Fruit fly (Drosophila melanogaster) whole organism, embryonic: ENCODE results near the gene Fas2.

Experiments
- Adf1 ChIP-seq: fragments of 200-800 bp; sonication (Bioruptor generic); IDR thresholded peaks from 2 replicates; pipeline ENCODE4 v1.3.6; 2022; ENCODE audit warnings: missing biosample characterization, missing genetic modification characterization
- B-H1 ChIP-seq: fragments of 200-800 bp; sonication (Bioruptor generic); IDR thresholded peaks from 3 replicates; pipeline ENCODE4 v1.3.6; 2022; ENCODE audit warnings: missing biosample characterization, missing genetic modification characterization
- Bdp1 ChIP-seq: fragments of 200-800 bp; sonication (Bioruptor generic); optimal IDR thresholded peaks from 3 replicates; lab custom pipeline; 2016; ENCODE audit warnings: missing biosample characterization, missing genetic modification characterization
- CG10366 ChIP-seq: fragments of 200-800 bp; sonication (Bioruptor generic); IDR thresholded peaks from 2 replicates; pipeline ENCODE4 v1.3.6; 2022; ENCODE audit warnings: missing biosample characterization, missing genetic modification characterization
- CG11456 ChIP-seq: fragments of 200-800 bp; sonication (Bioruptor generic); IDR thresholded peaks from 3 replicates; pipeline ENCODE4 v1.3.6; 2022; ENCODE audit warnings: missing biosample characterization, missing genetic modification characterization
- CG13424 ChIP-seq: fragments of 200-800 bp; sonication (Bioruptor generic); optimal IDR thresholded peaks from 2 replicates; lab custom pipeline; 2019; ENCODE audit warnings: missing biosample characterization, mild to moderate bottlenecking, missing genetic modification characterization, moderate library complexity
- CG14965 ChIP-seq: fragments of 200-800 bp; sonication (Bioruptor generic); optimal IDR thresholded peaks from 2 replicates; lab custom pipeline; 2016; ENCODE audit warnings: missing biosample characterization, missing genetic modification characterization, borderline replicate concordance
- CG17328 ChIP-seq: fragments of 200-800 bp; sonication (Bioruptor generic); IDR thresholded peaks from 2 replicates; pipeline ENCODE4 v1.3.6; 2022; ENCODE audit warnings: missing biosample characterization, missing genetic modification characterization
- CG2889 ChIP-seq: fragments of 200-800 bp; sonication (Bioruptor generic); IDR thresholded peaks from 3 replicates; pipeline ENCODE4 v1.3.6; 2022; ENCODE audit warnings: missing biosample characterization, missing genetic modification characterization
- CG32532 ChIP-seq: fragments of 200-800 bp; sonication (Bioruptor generic); IDR thresholded peaks from 2 replicates; pipeline ENCODE4 v1.3.6; 2022; ENCODE audit warnings: missing biosample characterization, missing genetic modification characterization
- CG34422 ChIP-seq: fragments of 200-800 bp; sonication (Bioruptor generic); IDR thresholded peaks from 3 replicates; pipeline ENCODE4 v1.3.6; 2022; ENCODE audit warnings: missing biosample characterization, missing genetic modification characterization
- CG4282 ChIP-seq: fragments of 200-800 bp; sonication (Bioruptor generic); optimal IDR thresholded peaks from 2 replicates; lab custom pipeline; 2016; ENCODE audit warnings: missing biosample characterization, missing genetic modification characterization
- CG43689 ChIP-seq: fragments of 200-800 bp; sonication (Bioruptor generic); IDR thresholded peaks from 2 replicates; pipeline ENCODE4 v1.3.6; 2022; ENCODE audit warnings: missing biosample characterization, missing genetic modification characterization
- CG4707 ChIP-seq: fragments of 200-800 bp; sonication (Bioruptor generic); optimal IDR thresholded peaks from 2 replicates; lab custom pipeline; 2018; ENCODE audit warnings: missing biosample characterization, mild to moderate bottlenecking, missing genetic modification characterization, moderate library complexity
- CG5180 ChIP-seq: fragments of 200-800 bp; sonication (Bioruptor generic); optimal IDR thresholded peaks from 3 replicates; lab custom pipeline; 2017; ENCODE audit warnings: missing biosample characterization, missing genetic modification characterization, mild to moderate bottlenecking, moderate library complexity, missing genetic modification reagents
- CG6254 ChIP-seq: fragments of 200-800 bp; sonication (Bioruptor generic); optimal IDR thresholded peaks from 3 replicates; lab custom pipeline; 2017; ENCODE audit warnings: mild to moderate bottlenecking, missing biosample characterization, missing genetic modification reagents, missing genetic modification characterization
- CG6654 ChIP-seq: fragments of 200-800 bp; sonication (Bioruptor generic); optimal IDR thresholded peaks from 2 replicates; lab custom pipeline; 2017; ENCODE audit warnings: missing biosample characterization, mild to moderate bottlenecking, missing genetic modification characterization
- CG6689 ChIP-seq: fragments of 200-800 bp; sonication (Bioruptor generic); IDR thresholded peaks from 2 replicates; pipeline ENCODE4 v1.3.6; 2022; ENCODE audit warnings: missing biosample characterization, missing genetic modification characterization
- CG7372 ChIP-seq: fragments of 200-800 bp; sonication (Bioruptor generic); IDR thresholded peaks from 2 replicates; pipeline ENCODE4 v1.3.6; 2022; ENCODE audit warnings: missing biosample characterization, missing genetic modification characterization
- CG8944 ChIP-seq: fragments of 200-800 bp; sonication (Bioruptor generic); optimal IDR thresholded peaks from 3 replicates; lab custom pipeline; 2016; ENCODE audit warnings: missing biosample characterization, missing genetic modification characterization
- CG9932 ChIP-seq: fragments of 200-800 bp; sonication (Bioruptor generic); IDR thresholded peaks from 2 replicates; pipeline ENCODE4 v1.3.6; 2022; ENCODE audit warnings: missing biosample characterization, missing genetic modification characterization
- D19B ChIP-seq: fragments of 200-800 bp; sonication (Bioruptor generic); optimal IDR thresholded peaks from 2 replicates; lab custom pipeline; 2017; ENCODE audit warnings: missing biosample characterization, mild to moderate bottlenecking, missing genetic modification characterization
- Doc2 ChIP-seq: fragments of 200-800 bp; sonication (Bioruptor generic); IDR thresholded peaks from 2 replicates; pipeline ENCODE4 v1.3.6; 2022; ENCODE audit warnings: missing biosample characterization, missing genetic modification characterization
- Gug ChIP-seq: fragments of 200-800 bp; sonication (Bioruptor generic); IDR thresholded peaks from 4 replicates; pipeline ENCODE4 v1.3.6; 2022; ENCODE audit warnings: missing biosample characterization, missing genetic modification characterization
- Lim3 ChIP-seq: fragments of 200-800 bp; sonication (Bioruptor generic); IDR thresholded peaks from 2 replicates; pipeline ENCODE4 v1.3.6; 2022; ENCODE audit warnings: missing biosample characterization, missing genetic modification characterization
- MTF-1 ChIP-seq: fragments of 200-800 bp; sonication (Bioruptor generic); optimal IDR thresholded peaks from 2 replicates; lab custom pipeline; 2018; ENCODE audit warnings: missing biosample characterization, mild to moderate bottlenecking, missing genetic modification characterization, borderline replicate concordance
- Max ChIP-seq: fragments of 200-800 bp; sonication (Bioruptor generic); optimal IDR thresholded peaks from 2 replicates; lab custom pipeline; 2016; ENCODE audit warnings: missing biosample characterization, mild to moderate bottlenecking, missing genetic modification characterization
- Oaz ChIP-seq: fragments of 200-800 bp; sonication (Bioruptor generic); IDR thresholded peaks from 2 replicates; pipeline ENCODE4 v1.3.6; 2022; ENCODE audit warnings: missing biosample characterization, missing genetic modification characterization
- Scr ChIP-seq: fragments of 200-800 bp; sonication (Bioruptor generic); IDR thresholded peaks from 2 replicates; pipeline ENCODE4 v1.3.6; 2022; ENCODE audit warnings: missing biosample characterization, missing genetic modification characterization; ENCODE audit not compliant: partially characterized antibody
- al ChIP-seq: fragments of 200-800 bp; sonication (Bioruptor generic); IDR thresholded peaks from 2 replicates; pipeline ENCODE4 v1.3.6; 2022; ENCODE audit warnings: missing biosample characterization, missing genetic modification characterization
- ash1 ChIP-seq: fragments of 200-800 bp; sonication (Bioruptor generic); optimal IDR thresholded peaks from 2 replicates; lab custom pipeline; 2018; ENCODE audit warnings: missing biosample characterization, mild to moderate bottlenecking, missing genetic modification characterization
- ato ChIP-seq: fragments of 200-800 bp; sonication (Bioruptor generic); IDR thresholded peaks from 2 replicates; pipeline ENCODE4 v1.3.6; 2022; ENCODE audit warnings: missing biosample characterization, missing genetic modification characterization; ENCODE audit not compliant: partially characterized antibody
- bab2 ChIP-seq: fragments of 200-800 bp; sonication (Bioruptor generic); optimal IDR thresholded peaks from 2 replicates; lab custom pipeline; 2016; ENCODE audit warnings: missing biosample characterization, missing genetic modification characterization
- bcd ChIP-seq: fragments of 200-800 bp; sonication (Bioruptor generic); optimal IDR thresholded peaks from 2 replicates; lab custom pipeline; 2017; ENCODE audit warnings: missing biosample characterization, mild to moderate bottlenecking, missing genetic modification characterization
- bowl ChIP-seq: fragments of 200-800 bp; sonication (Bioruptor generic); IDR thresholded peaks from 2 replicates; pipeline ENCODE4 v1.3.6; 2022; ENCODE audit warnings: missing biosample characterization, missing genetic modification characterization
- chinmo ChIP-seq: fragments of 200-800 bp; sonication (Bioruptor generic); IDR thresholded peaks from 4 replicates; pipeline ENCODE4 v1.3.6; 2022; ENCODE audit warnings: missing biosample characterization, missing genetic modification characterization; ENCODE audit not compliant: partially characterized antibody
- chm ChIP-seq: fragments of 200-800 bp; sonication (Bioruptor generic); IDR thresholded peaks from 2 replicates; pipeline ENCODE4 v1.3.6; 2022; ENCODE audit warnings: missing biosample characterization, missing genetic modification characterization
- dimm ChIP-seq: fragments of 200-800 bp; sonication (Bioruptor generic); IDR thresholded peaks from 2 replicates; pipeline ENCODE4 v1.3.6; 2022; ENCODE audit warnings: missing biosample characterization, missing genetic modification characterization
- emc ChIP-seq: fragments of 200-800 bp; sonication (Bioruptor generic); optimal IDR thresholded peaks from 2 replicates; lab custom pipeline; 2016; ENCODE audit warnings: missing biosample characterization, missing genetic modification characterization
- gcm ChIP-seq: fragments of 200-800 bp; sonication (Bioruptor generic); optimal IDR thresholded peaks from 2 replicates; lab custom pipeline; 2019; ENCODE audit warnings: missing biosample characterization, mild to moderate bottlenecking, missing genetic modification characterization, moderate library complexity
- klu ChIP-seq: fragments of 200-800 bp; sonication (Bioruptor generic); IDR thresholded peaks from 2 replicates; pipeline ENCODE4 v1.3.6; 2022; ENCODE audit warnings: missing biosample characterization, missing genetic modification characterization
- nmo ChIP-seq: fragments of 200-800 bp; sonication (Bioruptor generic); optimal IDR thresholded peaks from 2 replicates; lab custom pipeline; 2018; ENCODE audit warnings: missing biosample characterization, mild to moderate bottlenecking, missing genetic modification characterization, moderate library complexity
- repo ChIP-seq: fragments of 200-800 bp; sonication (Bioruptor generic); optimal IDR thresholded peaks from 2 replicates; lab custom pipeline; 2016; ENCODE audit warnings: missing biosample characterization, missing genetic modification characterization
- sc ChIP-seq, 3 experiments: fragments of >200 bp in 2 of 3; fragments of 200-800 bp in 1 of 3; sonication (Bioruptor generic) in 1 of 3; optimal IDR thresholded peaks; 2 replicates in 2 of 3; 3 replicates in 1 of 3; lab custom pipeline; 2017; ENCODE audit warnings: mild to moderate bottlenecking in 1 of 3, missing biosample characterization in 1 of 3, missing genetic modification characterization in 1 of 3, missing genetic modification reagents in 1 of 3
- sisA ChIP-seq: fragments of 200-800 bp; sonication (Bioruptor generic); IDR thresholded peaks from 2 replicates; pipeline ENCODE4 v1.3.6; 2022; ENCODE audit warnings: missing biosample characterization, missing genetic modification characterization
- slou ChIP-seq: fragments of 200-800 bp; sonication (Bioruptor generic); optimal IDR thresholded peaks from 3 replicates; lab custom pipeline; 2016; ENCODE audit warnings: missing biosample characterization, missing genetic modification characterization
- slp2 ChIP-seq: fragments of 200-800 bp; sonication (Bioruptor generic); optimal IDR thresholded peaks from 2 replicates; lab custom pipeline; 2016; ENCODE audit warnings: missing biosample characterization, missing genetic modification characterization
- sqz ChIP-seq: fragments of 200-800 bp; sonication (Bioruptor generic); optimal IDR thresholded peaks from 3 replicates; lab custom pipeline; 2018; ENCODE audit warnings: missing biosample characterization, mild to moderate bottlenecking, missing genetic modification characterization
- sr ChIP-seq: fragments of 200-800 bp; sonication (Bioruptor generic); IDR thresholded peaks from 3 replicates; pipeline ENCODE4 v1.3.6; 2022; ENCODE audit warnings: missing biosample characterization, missing genetic modification characterization
- wor ChIP-seq: fragments of 200-800 bp; sonication (Bioruptor generic); IDR thresholded peaks from 2 replicates; pipeline ENCODE4 v1.3.6; 2022; ENCODE audit warnings: missing biosample characterization, missing genetic modification characterization
- zfh1 ChIP-seq: fragments of 200-800 bp; sonication (Bioruptor generic); IDR thresholded peaks from 3 replicates; pipeline ENCODE4 v1.3.6; 2022; ENCODE audit warnings: missing biosample characterization, missing genetic modification characterization

The Fas2 gene

dm6 chrX:4105830-4106233 lies 100.1 kb downstream of the Fas2 start, which contains the start of gene cib (continued):
- TF ChIP-seq bcd (GFP tag; lab: Kevin White, UChicago) (peak; percentile 8), klu (GFP tag; lab: Robert Waterston, UW) (no peak), CG6254 (no peak), sqz (GFP tag; lab: Kevin White, UChicago) (no peak), Gug (GFP tag; lab: Robert Waterston, UW) (peak; percentile 19; the same call in 1 of the 4 replicates), Lim3 (GFP tag; lab: Robert Waterston, UW) (no peak), wor (GFP tag; lab: Robert Waterston, UW) (no peak), dimm (GFP tag; lab: Robert Waterston, UW) (no peak), sisA (no peak), CG8944 (GFP tag; lab: Kevin White, UChicago) (peak; percentile 15), chinmo (GFP tag; lab: Robert Waterston, UW) (no peak; the same call in 2 of the 4 replicates), chm (GFP tag; lab: Robert Waterston, UW) (peak; percentile 56; the same call in 1 of the 2 replicates), ash1 (GFP tag; lab: Kevin White, UChicago) (no peak), CG9932 (peak; percentile 54), CG7372 (GFP tag; lab: Robert Waterston, UW) (no peak), slou (GFP tag; lab: Kevin White, UChicago) (no peak), CG4282 (GFP tag; lab: Kevin White, UChicago) (peak; percentile 13), gcm (GFP tag; lab: Kevin White, UChicago) (peak; percentile 48), B-H1 (no peak; the same call in 2 of the 3 replicates), sc (optimal IDR thresholded peaks at IDR 0.05; lab: Kevin White, UChicago) (no peak), sc (GFP tag; optimal IDR thresholded peaks at IDR 0.05; lab: Kevin White, UChicago) (no peak), ato (GFP tag; lab: Robert Waterston, UW) (peak; percentile 81; the same call in 1 of the 2 replicates), CG17328 (GFP tag; lab: Robert Waterston, UW) (no peak), nmo (peak; percentile 51), Bdp1 (GFP tag; lab: Kevin White, UChicago) (no peak), CG10366 (peak; percentile 22; the same call in 1 of the 2 replicates), CG2889 (no peak), slp2 (no peak), CG6654 (no peak), Max (GFP tag; lab: Kevin White, UChicago) (peak; percentile 51), D19B (no peak), sr (GFP tag; lab: Robert Waterston, UW) (0 out of 3 replicates have a peak, but pooled peaks have one; percentile 19), Adf1 (GFP tag; lab: Robert Waterston, UW) (peak; percentile 37; the same call in 1 of the 2 replicates), CG11456 (GFP tag; lab: Robert Waterston, UW) (0 out of 3 replicates have a peak, but pooled peaks have one; percentile 34), zfh1 (no peak), CG13424 (tag; lab: Kevin White, UChicago) (peak; percentile 13), CG14965 (GFP tag; lab: Kevin White, UChicago) (no peak), bab2 (no peak), bowl (GFP tag; lab: Robert Waterston, UW) (no peak), Oaz (GFP tag; lab: Robert Waterston, UW) (no peak), repo (GFP tag; lab: Kevin White, UChicago) (no peak), CG4707 (GFP tag; lab: Kevin White, UChicago) (no peak), al (GFP tag; lab: Robert Waterston, UW) (no peak), CG43689 (GFP tag; lab: Robert Waterston, UW) (no peak), CG6689 (GFP tag; lab: Robert Waterston, UW) (peak; percentile 39; the same call in 1 of the 2 replicates), MTF-1 (GFP tag; lab: Kevin White, UChicago) (peak; percentile 23), CG32532 (peak; percentile 68; the same call in 1 of the 2 replicates), CG34422 (peak; percentile 28; the same call in 1 of the 3 replicates), Doc2 (GFP tag; lab: Robert Waterston, UW) (no peak), Scr (peak; percentile 82), emc (GFP tag; lab: Kevin White, UChicago) (no peak), CG5180 (GFP tag; lab: Kevin White, UChicago) (no peak)
